Worm (Caenorhabditis elegans) whole organism, young adult: ENCODE measurements around the gene nlp-59.

ENCODE experiments used
- B0019.2 ChIP-seq: fragments of 200-800 bp; sonication (Bioruptor generic); conservative IDR thresholded peaks from 2 replicates; pipeline ENCODE4 v1.3.6; 2022; ENCODE audit warnings: missing genetic modification reagents, missing genetic modification characterization, missing compliant biosample characterization
- B0336.3 ChIP-seq: fragments of 200-800 bp; sonication (Bioruptor generic); IDR thresholded peaks from 2 replicates; pipeline ENCODE4 v1.3.6; 2022; ENCODE audit warnings: missing genetic modification characterization, missing compliant biosample characterization
- C06A6.2 ChIP-seq: fragments of 200-800 bp; sonication (Bioruptor generic); conservative IDR thresholded peaks from 2 replicates; pipeline ENCODE4 v1.3.6; 2022; ENCODE audit warnings: missing genetic modification characterization, missing compliant biosample characterization
- F10E7.11 ChIP-seq: sonication (generic microtip); optimal IDR thresholded peaks from 2 replicates; lab custom pipeline; 2017; ENCODE audit warnings: mild to moderate bottlenecking, missing genetic modification characterization, moderate library complexity, missing compliant biosample characterization
- F22D6.2 ChIP-seq: sonication (generic microtip); optimal IDR thresholded peaks from 2 replicates; lab custom pipeline; 2016; ENCODE audit warnings: mild to moderate bottlenecking, missing genetic modification characterization, missing compliant biosample characterization
- F52B5.7 ChIP-seq: sonication (generic microtip); optimal IDR thresholded peaks from 2 replicates; lab custom pipeline; 2016; ENCODE audit warnings: mild to moderate bottlenecking, missing genetic modification characterization, missing compliant biosample characterization
- F57A8.1 ChIP-seq: fragments of 200-800 bp; sonication (Bioruptor generic); optimal IDR thresholded peaks from 2 replicates; lab custom pipeline; 2018; ENCODE audit warnings: mild to moderate bottlenecking, missing genetic modification characterization, moderate library complexity, missing compliant biosample characterization
- K11D2.4 ChIP-seq: fragments of 200-800 bp; sonication (Bioruptor generic); IDR thresholded peaks from 2 replicates; pipeline ENCODE4 v1.3.6; 2022; ENCODE audit warnings: missing genetic modification reagents, missing genetic modification characterization, missing compliant biosample characterization
- Y53F4B.3 ChIP-seq: fragments of 200-800 bp; sonication (Bioruptor generic); IDR thresholded peaks from 2 replicates; pipeline ENCODE4 v1.3.6; 2022; ENCODE audit warnings: missing genetic modification reagents, missing genetic modification characterization, missing compliant biosample characterization
- ZK185.1 ChIP-seq: sonication (generic microtip); optimal IDR thresholded peaks from 2 replicates; lab custom pipeline; 2016; ENCODE audit warnings: mild to moderate bottlenecking, missing genetic modification characterization, missing compliant biosample characterization; ENCODE audit not compliant: poor library complexity, severe bottlenecking
- akir-1 ChIP-seq: fragments of 200-800 bp; sonication (Bioruptor generic); optimal IDR thresholded peaks from 2 replicates; lab custom pipeline; 2018; ENCODE audit warnings: mild to moderate bottlenecking, missing genetic modification characterization, moderate library complexity, missing compliant biosample characterization
- atf-7 ChIP-seq: sonication (generic microtip); optimal IDR thresholded peaks from 2 replicates; lab custom pipeline; 2017; ENCODE audit warnings: mild to moderate bottlenecking, missing genetic modification characterization, missing compliant biosample characterization
- attf-5 ChIP-seq: fragments of 200-800 bp; sonication (Bioruptor generic); optimal IDR thresholded peaks from 2 replicates; lab custom pipeline; 2018; ENCODE audit warnings: mild to moderate bottlenecking, missing genetic modification characterization, missing compliant biosample characterization
- attf-6 ChIP-seq: fragments of 200-800 bp; sonication (Bioruptor generic); IDR thresholded peaks from 2 replicates; pipeline ENCODE4 v1.3.6; 2022; ENCODE audit warnings: missing genetic modification reagents, missing genetic modification characterization, missing compliant biosample characterization
- ceh-100 ChIP-seq: fragments of 200-800 bp; sonication (Bioruptor generic); IDR thresholded peaks from 2 replicates; pipeline ENCODE4 v1.3.6; 2022; ENCODE audit warnings: missing genetic modification reagents, missing genetic modification characterization, missing compliant biosample characterization
- die-1 ChIP-seq: sonication (generic microtip); optimal IDR thresholded peaks from 2 replicates; lab custom pipeline; 2016; ENCODE audit warnings: missing genotype, mild to moderate bottlenecking, missing genetic modification characterization, missing compliant biosample characterization
- egl-18 ChIP-seq: fragments of 200-800 bp; sonication (Bioruptor generic); IDR thresholded peaks from 2 replicates; pipeline ENCODE4 v1.3.6; 2022; ENCODE audit warnings: missing genetic modification reagents, missing genetic modification characterization, missing compliant biosample characterization
- egl-44 ChIP-seq: fragments of 200-800 bp; sonication (Bioruptor generic); IDR thresholded peaks from 2 replicates; pipeline ENCODE4 v1.3.6; 2022; ENCODE audit warnings: missing genetic modification reagents, missing genetic modification characterization, missing compliant biosample characterization
- hlh-12 ChIP-seq: sonication (generic microtip); optimal IDR thresholded peaks from 2 replicates; lab custom pipeline; 2016; ENCODE audit warnings: missing genetic modification characterization, missing compliant biosample characterization
- hlh-26 ChIP-seq: fragments of 200-800 bp; sonication (Bioruptor generic); conservative IDR thresholded peaks from 2 replicates; pipeline ENCODE4 v1.3.6; 2022; ENCODE audit warnings: missing genetic modification reagents, missing genetic modification characterization, missing compliant biosample characterization
- hmg-20 ChIP-seq: fragments of 200-800 bp; sonication (Bioruptor generic); IDR thresholded peaks from 2 replicates; pipeline ENCODE4 v1.3.6; 2022; ENCODE audit warnings: missing genetic modification reagents, missing genetic modification characterization, missing compliant biosample characterization
- lin-26 ChIP-seq: fragments of 200-800 bp; sonication (Bioruptor generic); IDR thresholded peaks from 2 replicates; pipeline ENCODE4 v1.3.6; 2022; ENCODE audit warnings: missing genetic modification reagents, missing genetic modification characterization, missing compliant biosample characterization
- lin-35 ChIP-seq, 3 experiments: fragments of 150-350 bp in 2 of 3; sonication (generic microtip) in 1 of 3; optimal IDR thresholded peaks; 2 replicates each; lab custom pipeline; 2014 to 2018; ENCODE audit warnings: missing biosample characterization in 3 of 3, missing genetic modification characterization in 3 of 3, missing genetic modification reagents in 3 of 3
- lin-40 ChIP-seq: sonication (generic microtip); optimal IDR thresholded peaks from 2 replicates; lab custom pipeline; 2016; ENCODE audit warnings: missing genetic modification characterization, mild to moderate bottlenecking, missing compliant biosample characterization, missing genotype, missing genetic modification reagents
- lir-1 ChIP-seq: fragments of 200-800 bp; sonication (Bioruptor generic); conservative IDR thresholded peaks from 2 replicates; pipeline ENCODE4 v1.3.6; 2022; ENCODE audit warnings: missing genetic modification reagents, missing genetic modification characterization, missing compliant biosample characterization
- lsl-1 ChIP-seq: fragments of 200-800 bp; sonication (Bioruptor generic); optimal IDR thresholded peaks from 2 replicates; lab custom pipeline; 2018; ENCODE audit warnings: mild to moderate bottlenecking, missing genetic modification characterization, moderate library complexity, missing compliant biosample characterization
- lsy-27 ChIP-seq: sonication (generic microtip); optimal IDR thresholded peaks from 2 replicates; lab custom pipeline; 2017; ENCODE audit warnings: missing genetic modification characterization, mild to moderate bottlenecking, missing compliant biosample characterization, antibody characterized with exemption, missing genotype, borderline replicate concordance; ENCODE audit not compliant: insufficient read depth
- nhr-120 ChIP-seq: fragments of 200-800 bp; sonication (Bioruptor generic); IDR thresholded peaks from 2 replicates; pipeline ENCODE4 v1.3.6; 2022; ENCODE audit warnings: missing genetic modification characterization, missing compliant biosample characterization
- nhr-80 ChIP-seq: sonication (generic microtip); optimal IDR thresholded peaks from 2 replicates; lab custom pipeline; 2016; ENCODE audit warnings: missing genetic modification characterization, missing compliant biosample characterization
- rcor-1 ChIP-seq: fragments of 200-800 bp; sonication (Bioruptor generic); IDR thresholded peaks from 2 replicates; pipeline ENCODE4 v1.3.6; 2022; ENCODE audit warnings: missing genetic modification reagents, missing genetic modification characterization, missing compliant biosample characterization
- sea-2 ChIP-seq: fragments of 200-800 bp; sonication (Bioruptor generic); IDR thresholded peaks from 2 replicates; pipeline ENCODE4 v1.3.6; 2022; ENCODE audit warnings: missing genetic modification characterization, missing compliant biosample characterization
- snpc-1.1 ChIP-seq: sonication (generic microtip); optimal IDR thresholded peaks from 2 replicates; lab custom pipeline; 2017; ENCODE audit warnings: missing genetic modification characterization, mild to moderate bottlenecking, missing compliant biosample characterization, antibody characterized with exemption, moderate library complexity, missing genotype, missing genetic modification reagents; ENCODE audit not compliant: insufficient read depth
- sptf-2 ChIP-seq: fragments of 200-800 bp; sonication (Bioruptor generic); optimal IDR thresholded peaks from 2 replicates; lab custom pipeline; 2018; ENCODE audit warnings: mild to moderate bottlenecking, missing genetic modification characterization, missing compliant biosample characterization
- tlf-1 ChIP-seq: fragments of 200-800 bp; sonication (Bioruptor generic); optimal IDR thresholded peaks from 2 replicates; lab custom pipeline; 2018; ENCODE audit warnings: mild to moderate bottlenecking, missing genetic modification characterization, missing compliant biosample characterization
- unc-130 ChIP-seq: sonication (generic microtip); optimal IDR thresholded peaks from 2 replicates; lab custom pipeline; 2016; ENCODE audit warnings: missing genetic modification reagents, missing genetic modification characterization, missing compliant biosample characterization
- unc-62 ChIP-seq: fragments of 150-350 bp; optimal IDR thresholded peaks from 2 replicates; lab custom pipeline; 2014; ENCODE audit warnings: missing biosample characterization, missing genetic modification reagents, missing genetic modification characterization
- ztf-18 ChIP-seq: sonication (generic microtip); optimal IDR thresholded peaks from 2 replicates; lab custom pipeline; 2016; ENCODE audit warnings: missing genotype, mild to moderate bottlenecking, missing genetic modification characterization, missing compliant biosample characterization
- ztf-26 ChIP-seq: sonication (generic microtip); optimal IDR thresholded peaks from 2 replicates; lab custom pipeline; 2017; ENCODE audit warnings: missing genetic modification characterization, missing compliant biosample characterization

Gene nlp-59

ce11 chrV:14945124-14945523, 26.1 kb upstream of the nlp-59 start:
- no peak for TF ChIP-seq lin-40
- no peak for TF ChIP-seq hlh-12
- TF ChIP-seq hmg-20 = no peak
- TF ChIP-seq hlh-26 (GFP tag; lab: Robert Waterston, UW) = no peak
- no peak for TF ChIP-seq C06A6.2 (GFP tag; lab: Robert Waterston, UW)
- TF ChIP-seq egl-18 (GFP tag; lab: Robert Waterston, UW) = no peak
- TF ChIP-seq egl-44 (GFP tag; lab: Robert Waterston, UW) = no peak
- no peak for TF ChIP-seq attf-6 (GFP tag; lab: Robert Waterston, UW)
- no peak for TF ChIP-seq B0336.3 (GFP tag; lab: Robert Waterston, UW)
- TF ChIP-seq lir-1 (GFP tag; lab: Robert Waterston, UW) = no peak
- no peak for TF ChIP-seq lsy-27 (tag; lab: Kevin White, UChicago)
- TF ChIP-seq nhr-120 = no peak
- no peak for TF ChIP-seq F22D6.2
- TF ChIP-seq B0019.2 (GFP tag; lab: Robert Waterston, UW) = no peak
- no peak for TF ChIP-seq akir-1 (GFP tag; lab: Kevin White, UChicago)
- no peak for TF ChIP-seq attf-5
- no peak for TF ChIP-seq nhr-80
- no peak for TF ChIP-seq lin-26 (GFP tag; lab: Robert Waterston, UW)
- no peak for TF ChIP-seq F10E7.11 (tag; lab: Kevin White, UChicago)
- TF ChIP-seq ZK185.1 (tag; lab: Kevin White, UChicago) = no peak

DNA sequence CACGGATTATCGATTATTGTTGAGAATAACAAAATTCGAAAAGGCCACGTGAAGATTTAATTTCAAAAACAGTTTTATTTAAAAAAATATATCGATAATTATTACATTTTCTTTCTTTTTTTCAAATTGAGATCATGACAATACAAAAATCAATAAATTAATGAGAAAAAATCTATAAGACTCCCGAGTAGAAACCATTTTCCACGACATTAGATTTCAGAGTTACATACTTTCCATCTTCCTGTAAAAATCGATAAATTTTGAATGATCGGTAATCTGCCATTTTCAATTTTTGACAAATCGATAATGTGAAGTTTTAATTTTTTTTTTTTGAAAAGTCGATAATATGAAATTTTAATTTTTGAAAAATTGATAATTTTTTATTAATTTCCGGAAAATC, 25.5 kb upstream of the nlp-59 start, which contains the start of gene C30G7.3:
TSS of gene C30G7.3 (minus strand) at position 8 of the 400 bp plus-strand sequence.
- TF ChIP-seq F57A8.1 (GFP tag; lab: Kevin White, UChicago) = no peak
- TF ChIP-seq nhr-80 = no peak
- no peak for TF ChIP-seq nhr-120
- no peak for TF ChIP-seq lsl-1 (GFP tag; lab: Kevin White, UChicago)
- no peak for TF ChIP-seq tlf-1 (GFP tag; lab: Kevin White, UChicago)
- TF ChIP-seq attf-5 = no peak
- TF ChIP-seq die-1 (tag; lab: Kevin White, UChicago) = no peak
- no peak for TF ChIP-seq rcor-1 (GFP tag; lab: Robert Waterston, UW)
- no peak for TF ChIP-seq ztf-26 (tag; lab: Kevin White, UChicago)
- no peak for TF ChIP-seq Y53F4B.3 (GFP tag; lab: Robert Waterston, UW)
- TF ChIP-seq sptf-2 (GFP tag; lab: Kevin White, UChicago) = no peak
- no peak for TF ChIP-seq ceh-100 (GFP tag; lab: Robert Waterston, UW)
- TF ChIP-seq K11D2.4 (GFP tag; lab: Robert Waterston, UW) = no peak
- TF ChIP-seq unc-130 = no peak

- no peak for TF ChIP-seq ztf-18 (tag; lab: Kevin White, UChicago)
- TF ChIP-seq lin-26 (GFP tag; lab: Robert Waterston, UW) = no peak
- no peak for TF ChIP-seq unc-62 (GFP tag; lab: Kevin White, UChicago)
- no peak for TF ChIP-seq lin-35 (GFP tag; optimal IDR thresholded peaks at IDR 0.05; lab: Kevin White, UChicago)
- no peak for TF ChIP-seq sea-2
- no peak for TF ChIP-seq egl-44 (GFP tag; lab: Robert Waterston, UW)
- TF ChIP-seq snpc-1.1 (tag; lab: Kevin White, UChicago) = no peak
- no peak for TF ChIP-seq atf-7 (tag; lab: Kevin White, UChicago)
- TF ChIP-seq F52B5.7 (tag; lab: Kevin White, UChicago) = no peak
- no peak for TF ChIP-seq ztf-26 (tag; lab: Kevin White, UChicago)
Observed at ce11 chrV:14947022-14947421, 24.2 kb upstream of the nlp-59 start, which contains the start of gene C30G7.4. TSS of gene C30G7.4 (minus strand) at chrV:14947122.
